Fruit fly (Drosophila melanogaster): ENCODE measurements around the gene CtsL4.

DNA sequence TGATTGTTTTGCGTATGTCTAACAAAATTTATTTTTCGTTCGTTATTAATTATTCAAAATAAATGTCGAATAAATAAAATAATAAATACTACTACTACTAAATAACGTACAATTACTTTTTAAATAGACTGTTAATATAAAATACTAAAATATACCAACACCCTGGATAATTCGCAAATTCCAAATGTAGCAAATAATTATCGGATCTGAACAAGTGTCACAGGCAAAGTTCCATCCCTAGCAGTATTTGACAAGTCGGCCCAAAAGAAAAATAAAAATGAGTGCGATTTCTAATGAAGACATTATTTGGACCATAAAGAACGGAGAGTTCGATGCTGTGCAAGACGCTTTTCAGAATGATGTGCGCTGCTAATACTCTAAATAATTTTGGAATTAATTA, 15.0 kb downstream of the CtsL4 start, which contains the start of gene CG31715:
- TF ChIP-seq CG8478 (optimal IDR thresholded peaks at IDR 0.05) (no peak), EcR (GFP tag; optimal IDR thresholded peaks at IDR 0.05) (no peak), psq (optimal IDR thresholded peaks at IDR 0.05) (no peak), usp (GFP tag; optimal IDR thresholded peaks at IDR 0.05) (no peak), pan (optimal IDR thresholded peaks at IDR 0.05) (no peak)
